5 fruit fly cellular contexts compared by ENCODE assay signal in genomic region chr2L:427338-428234, dm6.
TF ChIP-seq lines count a peak whose summit lies in the region.

No protein-coding gene starts in this region.

- no peak for TF ChIP-seq CTCF in whole organism, embryonic (GFP tag; optimal IDR thresholded peaks at IDR 0.05; lab: Kevin White, UChicago)

TF ChIP-seq in whole organism, 6 proteins besides CTCF, POLR2A, EP300 and RAD21:
- no peak for TF ChIP-seq Dll (optimal IDR thresholded peaks at IDR 0.05; lab: Kevin White, UChicago)
- peak; percentile 40 for TF ChIP-seq pan (optimal IDR thresholded peaks at IDR 0.05; lab: Kevin White, UChicago)
- TF ChIP-seq psq (optimal IDR thresholded peaks at IDR 0.05; lab: Kevin White, UChicago): no peak

TF ChIP-seq in whole organism, embryonic, 481 proteins besides CTCF, POLR2A, EP300 and RAD21 (continues in another document):
- TF ChIP-seq bcd (GFP tag; optimal IDR thresholded peaks at IDR 0.05; lab: Kevin White, UChicago) (peak; percentile 12), CG1233 (GFP tag; optimal IDR thresholded peaks at IDR 0.05; lab: Kevin White, UChicago) (no peak), Med (GFP tag; lab: Kevin White, UChicago) (peak; percentile 44), mirr (GFP tag; optimal IDR thresholded peaks at IDR 0.05; lab: Kevin White, UChicago) (no peak), Kr (GFP tag; optimal IDR thresholded peaks at IDR 0.05; lab: Kevin White, UChicago) (no peak), ewg (GFP tag; optimal IDR thresholded peaks at IDR 0.05; lab: Kevin White, UChicago) (peak; percentile 20), CG6254 (GFP tag; optimal IDR thresholded peaks at IDR 0.05; lab: Kevin White, UChicago) (peak; percentile 40), CG7928 (GFP tag; optimal IDR thresholded peaks at IDR 0.05; lab: Kevin White, UChicago) (no peak), ERR (GFP tag; optimal IDR thresholded peaks at IDR 0.05; lab: Kevin White, UChicago) (no peak), CG12744 (GFP tag; optimal IDR thresholded peaks at IDR 0.05; lab: Kevin White, UChicago) (no peak), CG7271 (tag; optimal IDR thresholded peaks at IDR 0.05; lab: Kevin White, UChicago) (no peak), CG4328 (GFP tag; optimal IDR thresholded peaks at IDR 0.05; lab: Kevin White, UChicago) (no peak), so (GFP tag; IDR thresholded peaks at IDR 0.05; lab: Robert Waterston, UW) (no peak), cwo (GFP tag; optimal IDR thresholded peaks at IDR 0.05; lab: Kevin White, UChicago) (no peak), CG17186 (GFP tag; optimal IDR thresholded peaks at IDR 0.05; lab: Kevin White, UChicago) (no peak), CG9876 (GFP tag; optimal IDR thresholded peaks at IDR 0.05; lab: Kevin White, UChicago) (no peak), HmgZ (tag; optimal IDR thresholded peaks at IDR 0.05; lab: Kevin White, UChicago) (no peak), CG17361 (GFP tag; IDR thresholded peaks at IDR 0.05; lab: Robert Waterston, UW) (no peak), CG7786 (GFP tag; optimal IDR thresholded peaks at IDR 0.05; lab: Kevin White, UChicago) (peak; percentile 43), ap (GFP tag; IDR thresholded peaks at IDR 0.05; lab: Robert Waterston, UW) (no peak), chm (GFP tag; IDR thresholded peaks at IDR 0.05; lab: Robert Waterston, UW) (peak; percentile 24; the same call in 1 of the 2 replicates), hkb (optimal IDR thresholded peaks at IDR 0.05; lab: Kevin White, UChicago) (no peak), hkb (GFP tag; IDR thresholded peaks at IDR 0.05; lab: Robert Waterston, UW) (no peak), slp2 (GFP tag; optimal IDR thresholded peaks at IDR 0.05; lab: Kevin White, UChicago) (no peak)

TF ChIP-seq in whole organism, prepupa, 60 proteins besides CTCF, POLR2A, EP300 and RAD21 (continues in another document):
- peak; percentile 95 for TF ChIP-seq Sox14 (GFP tag; optimal IDR thresholded peaks at IDR 0.05; lab: Kevin White, UChicago)
- peak; percentile 91 for TF ChIP-seq CG4318 (GFP tag; optimal IDR thresholded peaks at IDR 0.05; lab: Kevin White, UChicago)
- TF ChIP-seq dac (GFP tag; optimal IDR thresholded peaks at IDR 0.05; lab: Kevin White, UChicago): peak; percentile 95
- TF ChIP-seq eg (GFP tag; IDR thresholded peaks at IDR 0.05; lab: Robert Waterston, UW): peak; percentile 96
- TF ChIP-seq CG8119 (GFP tag; IDR thresholded peaks at IDR 0.05; lab: Robert Waterston, UW): peak; percentile 97
- peak; percentile 96 for TF ChIP-seq Eip75B (GFP tag; optimal IDR thresholded peaks at IDR 0.05; lab: Kevin White, UChicago)
- peak; percentile 93 to 97 for TF ChIP-seq ss (GFP tag; optimal IDR thresholded peaks at IDR 0.05; lab: Kevin White, UChicago)
- TF ChIP-seq Sox102F (GFP tag; optimal IDR thresholded peaks at IDR 0.05; lab: Kevin White, UChicago): peak; percentile 95
- peak; percentile 93 for TF ChIP-seq CG7368 (GFP tag; optimal IDR thresholded peaks at IDR 0.05; lab: Kevin White, UChicago)
- peak; percentile 97 for TF ChIP-seq esn (GFP tag; optimal IDR thresholded peaks at IDR 0.05; lab: Kevin White, UChicago)
- peak; percentile 95 for TF ChIP-seq Smox (GFP tag; optimal IDR thresholded peaks at IDR 0.05; lab: Kevin White, UChicago)
- TF ChIP-seq Hr4 (GFP tag; optimal IDR thresholded peaks at IDR 0.05; lab: Kevin White, UChicago): peak; percentile 97
- peak; percentile 95 for TF ChIP-seq Met (GFP tag; optimal IDR thresholded peaks at IDR 0.05; lab: Kevin White, UChicago)
- TF ChIP-seq CG11762 (GFP tag; optimal IDR thresholded peaks at IDR 0.05; lab: Kevin White, UChicago; ENCODE audit: insufficient read depth): peak; percentile 91
- peak; percentile 91 for TF ChIP-seq CG6276 (GFP tag; optimal IDR thresholded peaks at IDR 0.05; lab: Kevin White, UChicago)
- peak; percentile 82 to 89 for TF ChIP-seq salr (GFP tag; optimal IDR thresholded peaks at IDR 0.05; lab: Kevin White, UChicago)
- peak; percentile 92 for TF ChIP-seq Hr39 (GFP tag; optimal IDR thresholded peaks at IDR 0.05; lab: Kevin White, UChicago)
- peak; percentile 89 for TF ChIP-seq CG8319 (GFP tag; optimal IDR thresholded peaks at IDR 0.05; lab: Kevin White, UChicago)
- TF ChIP-seq fkh (GFP tag; optimal IDR thresholded peaks at IDR 0.05; lab: Kevin White, UChicago): no peak
- peak; percentile 94 for TF ChIP-seq CG6808 (GFP tag; optimal IDR thresholded peaks at IDR 0.05; lab: Kevin White, UChicago)
- peak; percentile 81 for TF ChIP-seq Ets96B (tag; optimal IDR thresholded peaks at IDR 0.05; lab: Kevin White, UChicago)
- TF ChIP-seq fd85E (GFP tag; optimal IDR thresholded peaks at IDR 0.05; lab: Kevin White, UChicago): peak; percentile 84

TF ChIP-seq in whole organism, pupa, 21 proteins besides CTCF, POLR2A, EP300 and RAD21:
- TF ChIP-seq Pif1A (GFP tag; optimal IDR thresholded peaks at IDR 0.05; lab: Kevin White, UChicago) (peak; percentile 91), CG13204 (GFP tag; optimal IDR thresholded peaks at IDR 0.05; lab: Kevin White, UChicago) (peak; percentile 88), fd96Ca (GFP tag; IDR thresholded peaks at IDR 0.05; lab: Robert Waterston, UW) (peak; percentile 98), Snoo (tag; optimal IDR thresholded peaks at IDR 0.05; lab: Kevin White, UChicago) (peak; percentile 89), CG8301 (tag; optimal IDR thresholded peaks at IDR 0.05; lab: Kevin White, UChicago) (peak; percentile 93), rn (GFP tag; IDR thresholded peaks at IDR 0.05; lab: Robert Waterston, UW) (peak; percentile 91), CG14655 (GFP tag; optimal IDR thresholded peaks at IDR 0.05; lab: Kevin White, UChicago) (peak; percentile 93), CG9948 (tag; optimal IDR thresholded peaks at IDR 0.05; lab: Kevin White, UChicago) (peak; percentile 87), EcR (GFP tag; optimal IDR thresholded peaks at IDR 0.05; lab: Kevin White, UChicago) (peak; percentile 79), D1 (tag; optimal IDR thresholded peaks at IDR 0.05; lab: Kevin White, UChicago) (peak; percentile 77), CG15710 (tag; optimal IDR thresholded peaks at IDR 0.05; lab: Kevin White, UChicago) (peak; percentile 93), CG34367 (tag; optimal IDR thresholded peaks at IDR 0.05; lab: Kevin White, UChicago) (peak; percentile 81), CG4496 (GFP tag; IDR thresholded peaks at IDR 0.05; lab: Robert Waterston, UW) (peak; percentile 96), CG10348 (GFP tag; IDR thresholded peaks at IDR 0.05; lab: Robert Waterston, UW) (peak; percentile 69; the same call in 1 of the 2 replicates), CG12605 (GFP tag; IDR thresholded peaks at IDR 0.05; lab: Robert Waterston, UW) (peak; percentile 91), CG32121 (GFP tag; IDR thresholded peaks at IDR 0.05; lab: Robert Waterston, UW) (peak; percentile 93), Ets98B (GFP tag; IDR thresholded peaks at IDR 0.05; lab: Robert Waterston, UW) (peak; percentile 96), CG17806 (tag; optimal IDR thresholded peaks at IDR 0.05; lab: Kevin White, UChicago) (peak; percentile 90), Pif1B (GFP tag; optimal IDR thresholded peaks at IDR 0.05; lab: Kevin White, UChicago) (peak; percentile 94), gl (tag; optimal IDR thresholded peaks at IDR 0.05; lab: Kevin White, UChicago) (peak; percentile 90), CG8159 (tag; optimal IDR thresholded peaks at IDR 0.05; lab: Kevin White, UChicago) (peak; percentile 90)
TF ChIP-seq in whole organism, pupa: peak in this region for 21.

TF ChIP-seq in whole organism, wandering third instar larva, 38 proteins besides CTCF, POLR2A, EP300 and RAD21 (continues in another document):
- TF ChIP-seq lola (GFP tag; optimal IDR thresholded peaks at IDR 0.05; lab: Kevin White, UChicago) (no peak), Rel (GFP tag; optimal IDR thresholded peaks at IDR 0.05; lab: Kevin White, UChicago) (peak; percentile 68), Rel (tag; optimal IDR thresholded peaks at IDR 0.05; lab: Kevin White, UChicago) (peak; percentile 30), br (GFP tag; optimal IDR thresholded peaks at IDR 0.05; lab: Kevin White, UChicago) (peak; percentile 97), Abd-B (GFP tag; optimal IDR thresholded peaks at IDR 0.05; lab: Kevin White, UChicago) (no peak), sage (GFP tag; optimal IDR thresholded peaks at IDR 0.05; lab: Kevin White, UChicago) (peak; percentile 92), OdsH (GFP tag; optimal IDR thresholded peaks at IDR 0.05; lab: Kevin White, UChicago) (peak; percentile 96), fru (GFP tag; optimal IDR thresholded peaks at IDR 0.05; lab: Kevin White, UChicago) (peak; percentile 95), sv (GFP tag; optimal IDR thresholded peaks at IDR 0.05; lab: Kevin White, UChicago) (no peak), rgr (GFP tag; optimal IDR thresholded peaks at IDR 0.05; lab: Kevin White, UChicago) (peak; percentile 93), foxo (GFP tag; optimal IDR thresholded peaks at IDR 0.05; lab: Kevin White, UChicago) (peak; percentile 74 to 95), Hr83 (GFP tag; optimal IDR thresholded peaks at IDR 0.05; lab: Kevin White, UChicago; ENCODE audit: poor library complexity, severe bottlenecking) (peak; percentile 4), Mio (GFP tag; optimal IDR thresholded peaks at IDR 0.05; lab: Kevin White, UChicago) (peak; percentile 64), dl (GFP tag; optimal IDR thresholded peaks at IDR 0.05; lab: Kevin White, UChicago; ENCODE audit: insufficient read depth in 1 of 2, partially characterized antibody in 2 of 2) (no peak), dsf (GFP tag; optimal IDR thresholded peaks at IDR 0.05; lab: Kevin White, UChicago; ENCODE audit: borderline replicate concordance) (peak; percentile 72), Dfd (GFP tag; optimal IDR thresholded peaks at IDR 0.05; lab: Kevin White, UChicago) (no peak), ey (GFP tag; optimal IDR thresholded peaks at IDR 0.05; lab: Kevin White, UChicago) (peak; percentile 95), psq (GFP tag; optimal IDR thresholded peaks at IDR 0.05; lab: Kevin White, UChicago) (peak; percentile 96), Dif (GFP tag; optimal IDR thresholded peaks at IDR 0.05; lab: Kevin White, UChicago; ENCODE audit: partially characterized antibody) (no peak), Hr78 (GFP tag; optimal IDR thresholded peaks at IDR 0.05; lab: Kevin White, UChicago) (no peak), brk (GFP tag; optimal IDR thresholded peaks at IDR 0.05; lab: Kevin White, UChicago) (peak; percentile 92), usp (GFP tag; optimal IDR thresholded peaks at IDR 0.05; lab: Kevin White, UChicago) (no peak), Jra (GFP tag; optimal IDR thresholded peaks at IDR 0.05; lab: Kevin White, UChicago) (peak; percentile 90), CrebA (GFP tag; optimal IDR thresholded peaks at IDR 0.05; lab: Kevin White, UChicago; ENCODE audit: borderline replicate concordance) (no peak), woc (GFP tag; optimal IDR thresholded peaks at IDR 0.05; lab: Kevin White, UChicago) (peak; percentile 95), Sp1 (GFP tag; optimal IDR thresholded peaks at IDR 0.05; lab: Kevin White, UChicago) (peak; percentile 94), Hnf4 (GFP tag; optimal IDR thresholded peaks at IDR 0.05; lab: Kevin White, UChicago) (peak; percentile 96), h (GFP tag; optimal IDR thresholded peaks at IDR 0.05; lab: Kevin White, UChicago) (peak; percentile 94), Myc (optimal IDR thresholded peaks at IDR 0.05; lab: Kevin White, UChicago) (no peak), N (GFP tag; optimal IDR thresholded peaks at IDR 0.05; lab: Kevin White, UChicago) (no peak)
